Fruit fly (Drosophila melanogaster) whole organism, embryonic: ENCODE data around the gene Myo31DF.

ENCODE experiments used
- Atf3 ChIP-seq: fragments of 200-800 bp; sonication (Bioruptor generic); optimal IDR thresholded peaks from 3 replicates; lab custom pipeline; 2016; ENCODE audit warnings: missing biosample characterization, missing genetic modification characterization
- Atf6 ChIP-seq: fragments of 200-800 bp; sonication (Bioruptor generic); IDR thresholded peaks from 2 replicates; pipeline ENCODE4 v1.3.6; 2022; ENCODE audit warnings: missing biosample characterization, missing genetic modification characterization
- Bdp1 ChIP-seq: fragments of 200-800 bp; sonication (Bioruptor generic); optimal IDR thresholded peaks from 3 replicates; lab custom pipeline; 2016; ENCODE audit warnings: missing biosample characterization, missing genetic modification characterization
- CG10321 ChIP-seq: fragments of 200-800 bp; sonication (Bioruptor generic); IDR thresholded peaks from 2 replicates; pipeline ENCODE4 v1.3.6; 2022; ENCODE audit warnings: missing biosample characterization, missing genetic modification characterization
- CG10366 ChIP-seq: fragments of 200-800 bp; sonication (Bioruptor generic); IDR thresholded peaks from 2 replicates; pipeline ENCODE4 v1.3.6; 2022; ENCODE audit warnings: missing biosample characterization, missing genetic modification characterization
- CG10431 ChIP-seq: fragments of 200-800 bp; sonication (Bioruptor generic); optimal IDR thresholded peaks from 3 replicates; lab custom pipeline; 2018; ENCODE audit warnings: missing biosample characterization, mild to moderate bottlenecking, missing genetic modification characterization
- CG11504 ChIP-seq: fragments of 200-800 bp; sonication (Bioruptor generic); optimal IDR thresholded peaks from 3 replicates; lab custom pipeline; 2019; ENCODE audit warnings: missing biosample characterization, mild to moderate bottlenecking, missing genetic modification characterization, moderate library complexity
- CG11560 ChIP-seq: fragments of 200-800 bp; sonication (Bioruptor generic); IDR thresholded peaks from 3 replicates; pipeline ENCODE4 v1.3.6; 2022; ENCODE audit warnings: missing biosample characterization, missing genetic modification characterization
- CG13424 ChIP-seq: fragments of 200-800 bp; sonication (Bioruptor generic); optimal IDR thresholded peaks from 2 replicates; lab custom pipeline; 2019; ENCODE audit warnings: missing biosample characterization, mild to moderate bottlenecking, missing genetic modification characterization, moderate library complexity
- CG13624 ChIP-seq: fragments of 200-800 bp; sonication (Bioruptor generic); optimal IDR thresholded peaks from 2 replicates; lab custom pipeline; 2016; ENCODE audit warnings: missing biosample characterization, missing genetic modification characterization
- CG1529 ChIP-seq: fragments of 200-800 bp; sonication (Bioruptor generic); optimal IDR thresholded peaks from 3 replicates; lab custom pipeline; 2018; ENCODE audit warnings: missing biosample characterization, missing genetic modification characterization
- CG16813 ChIP-seq: fragments of 200-800 bp; sonication (Bioruptor generic); IDR thresholded peaks from 3 replicates; pipeline ENCODE4 v1.3.6; 2022; ENCODE audit warnings: missing biosample characterization, missing genetic modification characterization; ENCODE audit not compliant: partially characterized antibody
- CG17568 ChIP-seq: fragments of 200-800 bp; sonication (Bioruptor generic); optimal IDR thresholded peaks from 2 replicates; lab custom pipeline; 2018; ENCODE audit warnings: missing biosample characterization, mild to moderate bottlenecking, missing genetic modification characterization, moderate library complexity
- CG18476 ChIP-seq: fragments of 200-800 bp; sonication (Bioruptor generic); optimal IDR thresholded peaks from 2 replicates; lab custom pipeline; 2016; ENCODE audit warnings: missing biosample characterization, mild to moderate bottlenecking, missing genetic modification characterization
- CG18599 ChIP-seq: fragments of 200-800 bp; sonication (Bioruptor generic); optimal IDR thresholded peaks from 3 replicates; lab custom pipeline; 2017; ENCODE audit warnings: missing biosample characterization, missing genetic modification characterization, mild to moderate bottlenecking, moderate library complexity, missing genetic modification reagents
- CG32772 ChIP-seq: fragments of 200-800 bp; sonication (Bioruptor generic); IDR thresholded peaks from 2 replicates; pipeline ENCODE4 v1.3.6; 2022; ENCODE audit warnings: missing biosample characterization, missing genetic modification characterization
- CG6791 ChIP-seq: fragments of 200-800 bp; sonication (Bioruptor generic); IDR thresholded peaks from 3 replicates; pipeline ENCODE4 v1.3.6; 2022; ENCODE audit warnings: missing biosample characterization, missing genetic modification characterization; ENCODE audit not compliant: partially characterized antibody
- CG7372 ChIP-seq: fragments of 200-800 bp; sonication (Bioruptor generic); IDR thresholded peaks from 2 replicates; pipeline ENCODE4 v1.3.6; 2022; ENCODE audit warnings: missing biosample characterization, missing genetic modification characterization
- CG7786 ChIP-seq: fragments of 200-800 bp; sonication (Bioruptor generic); optimal IDR thresholded peaks from 2 replicates; lab custom pipeline; 2016; ENCODE audit warnings: missing biosample characterization, missing genetic modification characterization
- CG8765 ChIP-seq: fragments of 200-800 bp; sonication (Bioruptor generic); IDR thresholded peaks from 2 replicates; pipeline ENCODE4 v1.3.6; 2022; ENCODE audit warnings: missing biosample characterization, missing genetic modification characterization
- Dad ChIP-seq: fragments of 200-800 bp; sonication (Bioruptor generic); optimal IDR thresholded peaks from 3 replicates; lab custom pipeline; 2016; ENCODE audit warnings: missing biosample characterization, missing genetic modification characterization
- Dll ChIP-seq: fragments of 200-800 bp; sonication (Bioruptor generic); IDR thresholded peaks from 4 replicates; pipeline ENCODE4 v1.3.6; 2022; ENCODE audit warnings: missing biosample characterization, missing genetic modification characterization; ENCODE audit not compliant: partially characterized antibody
- Doc3 ChIP-seq: fragments of 200-800 bp; sonication (Bioruptor generic); IDR thresholded peaks from 3 replicates; pipeline ENCODE4 v1.3.6; 2022; ENCODE audit warnings: missing biosample characterization, missing genetic modification characterization; ENCODE audit not compliant: partially characterized antibody
- E2f2 ChIP-seq: fragments of 200-800 bp; sonication (Bioruptor generic); IDR thresholded peaks from 2 replicates; pipeline ENCODE4 v1.3.6; 2022; ENCODE audit warnings: missing biosample characterization, missing genetic modification characterization
- Fer1 ChIP-seq: fragments of 200-800 bp; sonication (Bioruptor generic); optimal IDR thresholded peaks from 2 replicates; lab custom pipeline; 2017; ENCODE audit warnings: missing biosample characterization, mild to moderate bottlenecking, missing genetic modification characterization
- Fer2 ChIP-seq: fragments of 200-800 bp; sonication (Bioruptor generic); optimal IDR thresholded peaks from 2 replicates; lab custom pipeline; 2018; ENCODE audit warnings: missing biosample characterization, mild to moderate bottlenecking, missing genetic modification characterization, moderate library complexity
- HLH3B ChIP-seq: fragments of 200-800 bp; sonication (Bioruptor generic); IDR thresholded peaks from 2 replicates; pipeline ENCODE4 v1.3.6; 2022; ENCODE audit warnings: missing biosample characterization, missing genetic modification characterization
- Hmr ChIP-seq: fragments of 200-800 bp; sonication (Bioruptor generic); optimal IDR thresholded peaks from 3 replicates; lab custom pipeline; 2017; ENCODE audit warnings: mild to moderate bottlenecking, missing biosample characterization, missing genetic modification reagents, missing genetic modification characterization
- Pdp1 ChIP-seq, 2 experiments: fragments of 200-800 bp; sonication (Bioruptor generic); optimal IDR thresholded peaks; 3 replicates each; lab custom pipeline; 2016; ENCODE audit warnings: missing biosample characterization in 2 of 2, missing genetic modification characterization in 2 of 2, mild to moderate bottlenecking in 1 of 2, moderate library complexity in 1 of 2
- Poxn ChIP-seq: fragments of 200-800 bp; sonication (Bioruptor generic); IDR thresholded peaks from 2 replicates; pipeline ENCODE4 v1.3.6; 2022; ENCODE audit warnings: missing biosample characterization, missing genetic modification characterization
- Ravus ChIP-seq: fragments of 200-800 bp; sonication (Bioruptor generic); IDR thresholded peaks from 2 replicates; pipeline ENCODE4 v1.3.6; 2022; ENCODE audit warnings: missing biosample characterization, missing genetic modification characterization
- ara ChIP-seq: fragments of 200-800 bp; sonication (Bioruptor generic); IDR thresholded peaks from 2 replicates; pipeline ENCODE4 v1.3.6; 2022; ENCODE audit warnings: missing biosample characterization, missing genetic modification characterization
- cg ChIP-seq: fragments of 200-800 bp; sonication (Bioruptor generic); optimal IDR thresholded peaks from 3 replicates; lab custom pipeline; 2019; ENCODE audit warnings: missing biosample characterization, mild to moderate bottlenecking, missing genetic modification characterization, moderate library complexity
- chif ChIP-seq, 2 experiments: fragments of 200-800 bp; sonication (Bioruptor generic); optimal IDR thresholded peaks; 3 replicates each; lab custom pipeline; 2016; ENCODE audit warnings: missing biosample characterization in 2 of 2, missing genetic modification characterization in 2 of 2
- ci ChIP-seq: fragments of 200-800 bp; sonication (Bioruptor generic); IDR thresholded peaks from 3 replicates; pipeline ENCODE4 v1.3.6; 2022; ENCODE audit warnings: missing biosample characterization, missing genetic modification characterization
- croc ChIP-seq: fragments of 200-800 bp; sonication (Bioruptor generic); conservative IDR thresholded peaks from 3 replicates; pipeline ENCODE4 v1.3.6; 2022; ENCODE audit warnings: missing biosample characterization, missing genetic modification characterization
- cwo ChIP-seq: fragments of 200-800 bp; sonication (Bioruptor generic); optimal IDR thresholded peaks from 3 replicates; lab custom pipeline; 2017; ENCODE audit warnings: missing biosample characterization, missing genetic modification characterization, mild to moderate bottlenecking, moderate library complexity, missing genetic modification reagents
- dan ChIP-seq: fragments of 200-800 bp; sonication (Bioruptor generic); IDR thresholded peaks from 2 replicates; pipeline ENCODE4 v1.3.6; 2022; ENCODE audit warnings: missing biosample characterization, missing genetic modification characterization
- en ChIP-seq: fragments of 200-800 bp; sonication (Bioruptor generic); optimal IDR thresholded peaks from 2 replicates; lab custom pipeline; 2016; ENCODE audit warnings: missing biosample characterization, missing genetic modification characterization
- fu2 ChIP-seq: fragments of 200-800 bp; sonication (Bioruptor generic); optimal IDR thresholded peaks from 2 replicates; lab custom pipeline; 2016; ENCODE audit warnings: missing biosample characterization, missing genetic modification characterization
- grn ChIP-seq: fragments of 200-800 bp; sonication (Bioruptor generic); optimal IDR thresholded peaks from 3 replicates; lab custom pipeline; 2017; ENCODE audit warnings: missing biosample characterization, missing genetic modification characterization
- nerfin-2 ChIP-seq: fragments of 200-800 bp; sonication (Bioruptor generic); IDR thresholded peaks from 2 replicates; pipeline ENCODE4 v1.3.6; 2022; ENCODE audit warnings: missing biosample characterization, missing genetic modification characterization; ENCODE audit not compliant: partially characterized antibody
- nom ChIP-seq: fragments of 200-800 bp; sonication (Bioruptor generic); optimal IDR thresholded peaks from 2 replicates; lab custom pipeline; 2017; ENCODE audit warnings: missing biosample characterization, missing genetic modification characterization, mild to moderate bottlenecking, moderate library complexity, missing genetic modification reagents
- oc ChIP-seq: fragments of 200-800 bp; sonication (Bioruptor generic); optimal IDR thresholded peaks from 2 replicates; lab custom pipeline; 2018; ENCODE audit warnings: missing biosample characterization, mild to moderate bottlenecking, missing genetic modification characterization, moderate library complexity
- slou ChIP-seq: fragments of 200-800 bp; sonication (Bioruptor generic); optimal IDR thresholded peaks from 3 replicates; lab custom pipeline; 2016; ENCODE audit warnings: missing biosample characterization, missing genetic modification characterization
- tin ChIP-seq: fragments of 200-800 bp; sonication (Bioruptor generic); optimal IDR thresholded peaks from 3 replicates; lab custom pipeline; 2016; ENCODE audit warnings: missing biosample characterization, missing genetic modification characterization
- wor ChIP-seq: fragments of 200-800 bp; sonication (Bioruptor generic); IDR thresholded peaks from 2 replicates; pipeline ENCODE4 v1.3.6; 2022; ENCODE audit warnings: missing biosample characterization, missing genetic modification characterization
- zf30C ChIP-seq: fragments of 200-800 bp; sonication (Bioruptor generic); optimal IDR thresholded peaks from 3 replicates; lab custom pipeline; 2018; ENCODE audit warnings: missing biosample characterization, mild to moderate bottlenecking, missing genetic modification characterization
- zfh1 ChIP-seq: fragments of 200-800 bp; sonication (Bioruptor generic); IDR thresholded peaks from 3 replicates; pipeline ENCODE4 v1.3.6; 2022; ENCODE audit warnings: missing biosample characterization, missing genetic modification characterization

Myo31DF gene

dm6 chr2L:10526953-10527584, 20.5 kb upstream of the Myo31DF start, which contains the start of gene Lip4 (continued):
- TF ChIP-seq CG18599 (peak; percentile 76), cg (GFP tag; lab: Kevin White, UChicago) (no peak), wor (GFP tag; lab: Robert Waterston, UW) (peak; percentile 70), Poxn (GFP tag; lab: Robert Waterston, UW) (0 out of 2 replicates have a peak, but pooled peaks have one; percentile 14), CG11504 (tag; lab: Kevin White, UChicago) (peak; percentile 95), CG10366 (GFP tag; lab: Robert Waterston, UW) (peak; percentile 76), HLH3B (GFP tag; lab: Robert Waterston, UW) (peak; percentile 83), ci (GFP tag; lab: Robert Waterston, UW) (peak; percentile 74; the same call in 2 of the 3 replicates), CG13424 (tag; lab: Kevin White, UChicago) (peak; percentile 83), Dll (GFP tag; lab: Robert Waterston, UW) (no peak), zfh1 (GFP tag; lab: Robert Waterston, UW) (peak; percentile 69), Dad (peak; percentile 42), Atf6 (GFP tag; lab: Robert Waterston, UW) (no peak; the same call in 1 of the 2 replicates), CG10431 (GFP tag; lab: Kevin White, UChicago) (no peak), cwo (GFP tag; lab: Kevin White, UChicago) (peak; percentile 65), dan (GFP tag; lab: Robert Waterston, UW) (no peak), CG17568 (GFP tag; lab: Kevin White, UChicago) (peak; percentile 62), Doc3 (no peak), fu2 (peak; percentile 14), Fer1 (GFP tag; lab: Kevin White, UChicago) (peak; percentile 85), zf30C (peak; percentile 22), CG11560 (tag; lab: Robert Waterston, UW) (0 out of 3 replicates have a peak, but pooled peaks have one; percentile 35), CG7372 (GFP tag; lab: Robert Waterston, UW) (peak; percentile 83), Atf3 (GFP tag; lab: Kevin White, UChicago) (peak; percentile 19), Ravus (GFP tag; lab: Robert Waterston, UW) (peak; percentile 42), nerfin-2 (GFP tag; lab: Robert Waterston, UW) (no peak), CG8765 (no peak), CG10321 (GFP tag; lab: Robert Waterston, UW) (peak; percentile 44; the same call in 1 of the 2 replicates), CG13624 (GFP tag; lab: Kevin White, UChicago) (peak; percentile 40), CG32772 (GFP tag; lab: Robert Waterston, UW) (peak; percentile 71), Hmr (GFP tag; lab: Kevin White, UChicago) (peak; percentile 82), oc (tag; lab: Kevin White, UChicago) (peak; percentile 57), CG1529 (GFP tag; lab: Kevin White, UChicago) (peak; percentile 52), Fer2 (tag; lab: Kevin White, UChicago) (peak; percentile 38), CG16813 (GFP tag; lab: Robert Waterston, UW) (no peak), nom (GFP tag; lab: Kevin White, UChicago) (peak; percentile 42), Pdp1 (GFP tag; optimal IDR thresholded peaks at IDR 0.05; lab: Kevin White, UChicago) (peak; percentile 58 to 70), ara (peak; percentile 72), E2f2 (peak; percentile 55; the same call in 1 of the 2 replicates), tin (GFP tag; lab: Kevin White, UChicago) (peak; percentile 64), Bdp1 (GFP tag; lab: Kevin White, UChicago) (peak; percentile 7), CG6791 (GFP tag; lab: Robert Waterston, UW) (no peak), croc (GFP tag; lab: Robert Waterston, UW) (peak; percentile 43; the same call in 2 of the 3 replicates), en (GFP tag; lab: Kevin White, UChicago) (peak; percentile 8), chif (GFP tag; optimal IDR thresholded peaks at IDR 0.05; lab: Kevin White, UChicago) (peak; percentile 53 to 56), CG7786 (GFP tag; lab: Kevin White, UChicago) (no peak), CG18476 (GFP tag; lab: Kevin White, UChicago) (peak; percentile 59), grn (GFP tag; lab: Kevin White, UChicago) (no peak), slou (GFP tag; lab: Kevin White, UChicago) (peak; percentile 67)
